Fruit fly (Drosophila melanogaster) whole organism, embryonic: Measurements from ENCODE around the gene CG4709.

Experiments
- Adf1 ChIP-seq: fragments of 200-800 bp; sonication (Bioruptor generic); IDR thresholded peaks from 2 replicates; pipeline ENCODE4 v1.3.6; 2022; ENCODE audit warnings: missing biosample characterization, missing genetic modification characterization
- Asciz ChIP-seq: fragments of 200-800 bp; sonication (Bioruptor generic); optimal IDR thresholded peaks from 2 replicates; lab custom pipeline; 2017; ENCODE audit warnings: missing biosample characterization, mild to moderate bottlenecking, missing genetic modification characterization, missing genetic modification reagents
- Blimp-1 ChIP-seq: fragments of 200-800 bp; sonication (Bioruptor generic); optimal IDR thresholded peaks from 3 replicates; lab custom pipeline; 2018; ENCODE audit warnings: missing biosample characterization, missing genetic modification characterization, mild to moderate bottlenecking, moderate library complexity, missing genetic modification reagents
- CG10267 ChIP-seq: fragments of 200-800 bp; sonication (Bioruptor generic); optimal IDR thresholded peaks from 2 replicates; lab custom pipeline; 2018; ENCODE audit warnings: missing biosample characterization, mild to moderate bottlenecking, missing genetic modification characterization, moderate library complexity
- CG13296 ChIP-seq: fragments of 200-800 bp; sonication (Bioruptor generic); optimal IDR thresholded peaks from 3 replicates; lab custom pipeline; 2018; ENCODE audit warnings: missing biosample characterization, mild to moderate bottlenecking, missing genetic modification characterization
- CG13424 ChIP-seq: fragments of 200-800 bp; sonication (Bioruptor generic); optimal IDR thresholded peaks from 2 replicates; lab custom pipeline; 2019; ENCODE audit warnings: missing biosample characterization, mild to moderate bottlenecking, missing genetic modification characterization, moderate library complexity
- CG14441 ChIP-seq: fragments of 200-800 bp; sonication (Bioruptor generic); IDR thresholded peaks from 2 replicates; pipeline ENCODE4 v1.3.6; 2022; ENCODE audit warnings: missing biosample characterization, missing genetic modification characterization
- CG14667 ChIP-seq: fragments of 200-800 bp; sonication (Bioruptor generic); IDR thresholded peaks from 2 replicates; pipeline ENCODE4 v1.3.6; 2022; ENCODE audit warnings: missing biosample characterization, missing genetic modification characterization
- CG14860 ChIP-seq: fragments of 200-800 bp; sonication (Bioruptor generic); IDR thresholded peaks from 3 replicates; pipeline ENCODE4 v1.3.6; 2022; ENCODE audit warnings: missing biosample characterization, missing genetic modification characterization; ENCODE audit not compliant: partially characterized antibody
- CG17186 ChIP-seq: fragments of 200-800 bp; sonication (Bioruptor generic); optimal IDR thresholded peaks from 3 replicates; lab custom pipeline; 2017; ENCODE audit warnings: missing biosample characterization, missing genetic modification reagents, missing genetic modification characterization
- CG2120 ChIP-seq: fragments of 200-800 bp; sonication (Bioruptor generic); optimal IDR thresholded peaks from 3 replicates; lab custom pipeline; 2016; ENCODE audit warnings: missing biosample characterization, missing genetic modification characterization
- CG2712 ChIP-seq: fragments of 200-800 bp; optimal IDR thresholded peaks from 3 replicates; lab custom pipeline; 2019; ENCODE audit warnings: missing biosample characterization, mild to moderate bottlenecking, missing genetic modification characterization, moderate library complexity
- CG31365 ChIP-seq: fragments of 200-800 bp; sonication (Bioruptor generic); optimal IDR thresholded peaks from 2 replicates; lab custom pipeline; 2018; ENCODE audit warnings: missing biosample characterization, mild to moderate bottlenecking, missing genetic modification characterization
- CG4820 ChIP-seq: fragments of 200-800 bp; sonication (Bioruptor generic); optimal IDR thresholded peaks from 3 replicates; lab custom pipeline; 2016; ENCODE audit warnings: missing biosample characterization, missing genetic modification characterization
- CG5180 ChIP-seq: fragments of 200-800 bp; sonication (Bioruptor generic); optimal IDR thresholded peaks from 3 replicates; lab custom pipeline; 2017; ENCODE audit warnings: missing biosample characterization, missing genetic modification characterization, mild to moderate bottlenecking, moderate library complexity, missing genetic modification reagents
- CTCF ChIP-seq: fragments of 200-800 bp; sonication (Bioruptor generic); optimal IDR thresholded peaks from 2 replicates; lab custom pipeline; 2017; ENCODE audit warnings: missing biosample characterization, mild to moderate bottlenecking, missing genetic modification characterization, moderate library complexity
- Camta ChIP-seq: fragments of 200-800 bp; sonication (Bioruptor generic); optimal IDR thresholded peaks from 2 replicates; lab custom pipeline; 2016; ENCODE audit warnings: missing biosample characterization, missing genetic modification characterization
- Doc2 ChIP-seq: fragments of 200-800 bp; sonication (Bioruptor generic); IDR thresholded peaks from 2 replicates; pipeline ENCODE4 v1.3.6; 2022; ENCODE audit warnings: missing biosample characterization, missing genetic modification characterization
- Dp ChIP-seq: fragments of 200-800 bp; sonication (Bioruptor generic); optimal IDR thresholded peaks from 2 replicates; lab custom pipeline; 2018; ENCODE audit warnings: missing biosample characterization, mild to moderate bottlenecking, missing genetic modification characterization, moderate library complexity
- Dref ChIP-seq: fragments of 200-800 bp; sonication (Bioruptor generic); IDR thresholded peaks from 2 replicates; pipeline ENCODE4 v1.3.6; 2022; ENCODE audit warnings: missing biosample characterization, missing genetic modification characterization
- E2f1 ChIP-seq: fragments of 200-800 bp; sonication (Bioruptor generic); IDR thresholded peaks from 2 replicates; pipeline ENCODE4 v1.3.6; 2022; ENCODE audit warnings: missing biosample characterization, missing genetic modification characterization
- Eip74EF ChIP-seq, 2 experiments: fragments of 200-800 bp in 1 of 2; fragments of >200 bp in 1 of 2; sonication (Bioruptor generic) in 1 of 2; optimal IDR thresholded peaks; 2 replicates each; lab custom pipeline; 2017 to 2019; ENCODE audit warnings: missing biosample characterization in 2 of 2, missing genetic modification characterization in 2 of 2, mild to moderate bottlenecking in 1 of 2, moderate library complexity in 1 of 2
- HmgZ ChIP-seq: fragments of 200-800 bp; sonication (Bioruptor generic); optimal IDR thresholded peaks from 2 replicates; lab custom pipeline; 2018; ENCODE audit warnings: missing biosample characterization, mild to moderate bottlenecking, missing genetic modification characterization
- Hsf ChIP-seq: fragments of 200-800 bp; sonication (Bioruptor generic); optimal IDR thresholded peaks from 3 replicates; lab custom pipeline; 2016; ENCODE audit warnings: missing biosample characterization, missing genetic modification characterization
- Ravus ChIP-seq: fragments of 200-800 bp; sonication (Bioruptor generic); IDR thresholded peaks from 2 replicates; pipeline ENCODE4 v1.3.6; 2022; ENCODE audit warnings: missing biosample characterization, missing genetic modification characterization
- Sin3A ChIP-seq: fragments of >200 bp; optimal IDR thresholded peaks from 2 replicates; lab custom pipeline; 2018
- Spps ChIP-seq: fragments of 200-800 bp; sonication (Bioruptor generic); optimal IDR thresholded peaks from 2 replicates; lab custom pipeline; 2018; ENCODE audit warnings: missing biosample characterization, mild to moderate bottlenecking, missing genetic modification characterization
- ase ChIP-seq: fragments of 200-800 bp; sonication (Bioruptor generic); IDR thresholded peaks from 3 replicates; pipeline ENCODE4 v1.3.6; 2022; ENCODE audit warnings: missing biosample characterization, missing genetic modification characterization
- danr ChIP-seq: fragments of 200-800 bp; sonication (Bioruptor generic); IDR thresholded peaks from 2 replicates; pipeline ENCODE4 v1.3.6; 2022; ENCODE audit warnings: missing biosample characterization, missing genetic modification characterization
- dimm ChIP-seq: fragments of 200-800 bp; sonication (Bioruptor generic); IDR thresholded peaks from 2 replicates; pipeline ENCODE4 v1.3.6; 2022; ENCODE audit warnings: missing biosample characterization, missing genetic modification characterization
- dysf ChIP-seq: fragments of 200-800 bp; sonication (Bioruptor generic); IDR thresholded peaks from 3 replicates; pipeline ENCODE4 v1.3.6; 2022; ENCODE audit warnings: missing biosample characterization, missing genetic modification characterization
- emc ChIP-seq: fragments of 200-800 bp; sonication (Bioruptor generic); optimal IDR thresholded peaks from 2 replicates; lab custom pipeline; 2016; ENCODE audit warnings: missing biosample characterization, missing genetic modification characterization
- ems ChIP-seq: fragments of 200-800 bp; sonication (Bioruptor generic); optimal IDR thresholded peaks from 3 replicates; lab custom pipeline; 2016; ENCODE audit warnings: missing biosample characterization, missing genetic modification characterization
- fd3F ChIP-seq: fragments of 200-800 bp; sonication (Bioruptor generic); optimal IDR thresholded peaks from 2 replicates; lab custom pipeline; 2018; ENCODE audit warnings: missing biosample characterization, mild to moderate bottlenecking, missing genetic modification characterization, moderate library complexity
- fd96Cb ChIP-seq: fragments of 200-800 bp; sonication (Bioruptor generic); optimal IDR thresholded peaks from 2 replicates; lab custom pipeline; 2018; ENCODE audit warnings: missing biosample characterization, mild to moderate bottlenecking, missing genetic modification characterization, moderate library complexity
- gem ChIP-seq: fragments of 200-800 bp; sonication (Bioruptor generic); optimal IDR thresholded peaks from 2 replicates; lab custom pipeline; 2019; ENCODE audit warnings: missing biosample characterization, mild to moderate bottlenecking, missing genetic modification characterization, moderate library complexity
- gfzf ChIP-seq: fragments of 200-800 bp; sonication (Bioruptor generic); optimal IDR thresholded peaks from 2 replicates; lab custom pipeline; 2016; ENCODE audit warnings: missing biosample characterization, mild to moderate bottlenecking, missing genetic modification characterization, moderate library complexity
- grn ChIP-seq: fragments of 200-800 bp; sonication (Bioruptor generic); optimal IDR thresholded peaks from 3 replicates; lab custom pipeline; 2017; ENCODE audit warnings: missing biosample characterization, missing genetic modification characterization
- lmd ChIP-seq: fragments of 200-800 bp; sonication (Bioruptor generic); IDR thresholded peaks from 2 replicates; pipeline ENCODE4 v1.3.6; 2022; ENCODE audit warnings: missing biosample characterization, missing genetic modification characterization
- lola ChIP-seq, 3 experiments: fragments of >200 bp in 2 of 3; fragments of 200-800 bp in 1 of 3; sonication (Bioruptor generic) in 1 of 3; optimal IDR thresholded peaks; 2 replicates each; lab custom pipeline; 2017 to 2019; ENCODE audit warnings: missing biosample characterization in 3 of 3, missing genetic modification characterization in 3 of 3, mild to moderate bottlenecking in 1 of 3, moderate library complexity in 1 of 3
- mam ChIP-seq: fragments of 200-800 bp; sonication (Bioruptor generic); optimal IDR thresholded peaks from 3 replicates; lab custom pipeline; 2016; ENCODE audit warnings: missing biosample characterization, missing genetic modification characterization
- sc ChIP-seq, 3 experiments: fragments of >200 bp in 2 of 3; fragments of 200-800 bp in 1 of 3; sonication (Bioruptor generic) in 1 of 3; optimal IDR thresholded peaks; 2 replicates in 2 of 3; 3 replicates in 1 of 3; lab custom pipeline; 2017; ENCODE audit warnings: mild to moderate bottlenecking in 1 of 3, missing biosample characterization in 1 of 3, missing genetic modification characterization in 1 of 3, missing genetic modification reagents in 1 of 3
- sd ChIP-seq: fragments of 200-800 bp; sonication (Bioruptor generic); optimal IDR thresholded peaks from 3 replicates; lab custom pipeline; 2018; ENCODE audit warnings: missing biosample characterization, mild to moderate bottlenecking, missing genetic modification characterization, moderate library complexity
- sens ChIP-seq: fragments of 200-800 bp; sonication (Bioruptor generic); peaks from one replicate; lab custom pipeline; 2016; ENCODE audit warnings: missing biosample characterization, missing genetic modification characterization
- sqz ChIP-seq: fragments of 200-800 bp; sonication (Bioruptor generic); optimal IDR thresholded peaks from 3 replicates; lab custom pipeline; 2018; ENCODE audit warnings: missing biosample characterization, mild to moderate bottlenecking, missing genetic modification characterization
- stwl ChIP-seq: fragments of 200-800 bp; sonication (Bioruptor generic); optimal IDR thresholded peaks from 3 replicates; lab custom pipeline; 2018; ENCODE audit warnings: missing biosample characterization, mild to moderate bottlenecking, missing genetic modification characterization, moderate library complexity
- tin ChIP-seq: fragments of 200-800 bp; sonication (Bioruptor generic); optimal IDR thresholded peaks from 3 replicates; lab custom pipeline; 2016; ENCODE audit warnings: missing biosample characterization, missing genetic modification characterization
- tio ChIP-seq: fragments of 200-800 bp; sonication (Bioruptor generic); optimal IDR thresholded peaks from 2 replicates; lab custom pipeline; 2017; ENCODE audit warnings: missing biosample characterization, missing genetic modification characterization, inconsistent platforms
- tx ChIP-seq: fragments of 200-800 bp; sonication (Bioruptor generic); optimal IDR thresholded peaks from 2 replicates; lab custom pipeline; 2016; ENCODE audit warnings: missing biosample characterization, missing genetic modification characterization
- usp ChIP-seq: fragments of >200 bp; optimal IDR thresholded peaks from 2 replicates; lab custom pipeline; 2017; ENCODE audit warnings: missing biosample characterization, missing genetic modification characterization
- zen ChIP-seq: fragments of 200-800 bp; sonication (Bioruptor generic); optimal IDR thresholded peaks from 3 replicates; lab custom pipeline; 2018; ENCODE audit warnings: missing biosample characterization, mild to moderate bottlenecking, missing genetic modification characterization, moderate library complexity

The CG4709 gene

DNA sequence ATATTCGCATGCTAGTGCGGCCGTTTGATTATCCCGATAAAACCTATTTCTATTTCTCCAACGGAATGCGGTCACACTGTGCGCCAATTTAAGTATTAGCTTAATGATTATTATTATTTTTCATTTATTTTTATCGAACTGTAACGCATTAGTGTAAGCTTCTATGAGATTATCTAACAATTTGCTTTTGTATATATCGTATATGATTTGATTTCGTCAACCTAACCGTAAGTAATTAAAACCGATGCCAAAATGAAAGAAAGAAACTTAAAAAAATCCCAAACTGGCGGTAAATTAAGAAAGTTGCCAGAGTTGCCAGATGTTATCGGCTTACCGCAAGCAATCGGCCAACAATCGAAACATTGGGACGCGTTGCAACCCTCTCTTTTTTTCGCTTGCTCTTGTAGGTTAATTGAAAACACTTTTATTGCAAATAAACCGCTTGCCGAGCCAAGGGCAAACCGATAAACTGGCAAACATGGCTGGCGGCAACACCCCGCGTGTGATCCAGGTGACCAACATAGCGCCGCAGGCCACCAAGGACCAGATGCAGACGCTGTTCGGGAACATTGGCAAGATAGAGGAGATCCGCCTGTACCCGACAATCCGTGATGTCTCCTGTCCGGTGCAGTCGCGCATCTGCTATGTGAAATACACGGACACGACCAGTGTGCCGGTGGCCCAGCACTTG is 41.4 kb upstream of the CG4709 start, which contains the start of the genes Etl1 and Srp54 (continued):
- TF ChIP-seq dimm (no peak), sqz (GFP tag; lab: Kevin White, UChicago) (no peak), Hsf (GFP tag; lab: Kevin White, UChicago) (no peak), CG13296 (no peak), danr (GFP tag; lab: Robert Waterston, UW) (no peak), fd96Cb (tag; lab: Kevin White, UChicago) (no peak), sc (optimal IDR thresholded peaks at IDR 0.05; lab: Kevin White, UChicago) (no peak), sc (GFP tag; optimal IDR thresholded peaks at IDR 0.05; lab: Kevin White, UChicago) (no peak), CG4820 (GFP tag; lab: Kevin White, UChicago) (no peak), mam (no peak), dysf (GFP tag; lab: Robert Waterston, UW) (no peak), tio (no peak), CG14860 (GFP tag; lab: Robert Waterston, UW) (no peak), CG2120 (GFP tag; lab: Kevin White, UChicago) (peak; percentile 12), CG5180 (GFP tag; lab: Kevin White, UChicago) (no peak), lola (GFP tag; optimal IDR thresholded peaks at IDR 0.05; lab: Kevin White, UChicago) (no peak), CTCF (GFP tag; lab: Kevin White, UChicago) (peak; percentile 3), sens (GFP tag; lab: Kevin White, UChicago) (peak; percentile 76), tin (GFP tag; lab: Kevin White, UChicago) (no peak), Doc2 (GFP tag; lab: Robert Waterston, UW) (no peak), Eip74EF (GFP tag; optimal IDR thresholded peaks at IDR 0.05; lab: Kevin White, UChicago) (no peak), Camta (no peak), Blimp-1 (GFP tag; lab: Kevin White, UChicago) (no peak), Adf1 (GFP tag; lab: Robert Waterston, UW) (no peak), CG31365 (tag; lab: Kevin White, UChicago) (no peak), Dp (peak; percentile 77), Dref (GFP tag; lab: Robert Waterston, UW) (peak; percentile 56), Asciz (GFP tag; lab: Kevin White, UChicago) (no peak), usp (no peak), gfzf (GFP tag; lab: Kevin White, UChicago) (peak; percentile 67), emc (GFP tag; lab: Kevin White, UChicago) (no peak), fd3F (GFP tag; lab: Kevin White, UChicago) (no peak), E2f1 (no peak), grn (GFP tag; lab: Kevin White, UChicago) (no peak), CG17186 (GFP tag; lab: Kevin White, UChicago) (peak; percentile 68), gem (tag; lab: Kevin White, UChicago) (peak; percentile 24), Ravus (GFP tag; lab: Robert Waterston, UW) (no peak), CG14441 (GFP tag; lab: Robert Waterston, UW) (no peak), ase (GFP tag; lab: Robert Waterston, UW) (no peak), Spps (tag; lab: Kevin White, UChicago) (no peak), zen (tag; lab: Kevin White, UChicago) (peak; percentile 49), HmgZ (tag; lab: Kevin White, UChicago) (no peak), CG14667 (GFP tag; lab: Robert Waterston, UW) (no peak), sd (tag; lab: Kevin White, UChicago) (peak; percentile 20), ems (GFP tag; lab: Kevin White, UChicago) (no peak), CG2712 (tag; lab: Kevin White, UChicago) (peak; percentile 25), CG13424 (tag; lab: Kevin White, UChicago) (no peak), lmd (GFP tag; lab: Robert Waterston, UW) (no peak), tx (GFP tag; lab: Kevin White, UChicago) (no peak), stwl (tag; lab: Kevin White, UChicago) (peak; percentile 71), CG10267 (tag; lab: Kevin White, UChicago) (peak; percentile 63), Sin3A (lab: Kevin White, UChicago) (peak; percentile 93)
